Fruit fly (Drosophila melanogaster) Kc167 (cell line): ENCODE results near the gene zfh1.

Experiments used
- Myc ChIP-seq: fragments of >200 bp; optimal IDR thresholded peaks from 2 replicates; lab custom pipeline; 2017; ENCODE audit warnings: missing external identifiers
- Sin3A ChIP-seq: fragments of >200 bp; optimal IDR thresholded peaks from 2 replicates; lab custom pipeline; 2018; ENCODE audit warnings: missing external identifiers
- h ChIP-seq: fragments of >200 bp; optimal IDR thresholded peaks from 3 replicates; lab custom pipeline; 2018; ENCODE audit warnings: missing external identifiers
- insv ChIP-seq: fragments of >200 bp; optimal IDR thresholded peaks from 3 replicates; lab custom pipeline; 2018; ENCODE audit warnings: missing external identifiers
- psq ChIP-seq: fragments of >200 bp; optimal IDR thresholded peaks from 2 replicates; lab custom pipeline; 2017; ENCODE audit warnings: missing external identifiers
- ttk ChIP-seq: sonication (Bioruptor generic); optimal IDR thresholded peaks from 2 replicates; lab custom pipeline; 2017; ENCODE audit warnings: missing external identifiers

The zfh1 gene

DNA sequence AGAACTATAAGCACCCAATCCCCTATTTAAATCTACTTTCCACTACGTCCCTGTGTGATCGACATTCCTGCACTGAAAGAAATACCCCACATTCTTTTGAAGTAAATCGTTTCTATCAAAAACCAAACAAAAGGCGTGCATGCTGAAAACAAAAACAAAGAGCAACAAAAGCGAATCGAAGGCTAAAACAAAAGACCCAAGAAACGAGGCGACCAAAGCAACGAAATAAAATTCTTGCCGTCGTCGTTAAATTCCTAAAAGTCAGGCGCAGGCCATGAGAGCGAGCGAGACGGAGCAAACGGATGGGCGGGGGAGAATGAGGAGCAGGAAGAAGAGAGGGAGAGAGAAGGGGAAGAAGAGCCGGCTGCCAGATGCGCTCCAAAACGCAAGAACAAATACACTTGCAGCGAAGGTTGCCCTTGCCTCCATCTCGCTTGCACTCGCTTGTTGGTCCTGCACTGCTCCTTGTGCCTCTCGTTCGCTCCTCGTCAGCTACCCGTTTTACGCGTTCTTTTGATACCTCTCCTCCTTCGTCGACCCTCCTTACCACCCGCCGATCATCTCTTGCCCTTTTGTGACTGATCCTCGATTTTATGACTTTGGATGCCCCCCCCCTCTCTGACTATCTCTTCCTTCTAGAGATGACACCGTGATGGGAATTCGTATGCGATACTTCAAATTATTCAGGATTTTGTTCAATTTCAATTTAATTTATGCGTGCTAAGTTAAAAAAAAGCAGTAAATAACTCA is 29.0 kb downstream of the zfh1 start:
- TF ChIP-seq ttk (lab: Kevin White, UChicago), result no peak
- TF ChIP-seq insv (lab: Kevin White, UChicago), result no peak
- peak; percentile 40 for TF ChIP-seq psq (lab: Kevin White, UChicago)

- TF ChIP-seq psq (lab: Kevin White, UChicago) (no peak), Sin3A (no peak), Myc (lab: Kevin White, UChicago) (no peak), h (lab: Kevin White, UChicago) (no peak), insv (lab: Kevin White, UChicago) (no peak), ttk (lab: Kevin White, UChicago) (no peak)
These were observed 31.0 kb downstream of the zfh1 start for dm6 chr3R:30796715-30797114.

dm6 chr3R:30797323-30797911 is 31.7 kb downstream of the zfh1 start:
- TF ChIP-seq ttk (lab: Kevin White, UChicago), result no peak
- TF ChIP-seq h (lab: Kevin White, UChicago), result no peak

DNA sequence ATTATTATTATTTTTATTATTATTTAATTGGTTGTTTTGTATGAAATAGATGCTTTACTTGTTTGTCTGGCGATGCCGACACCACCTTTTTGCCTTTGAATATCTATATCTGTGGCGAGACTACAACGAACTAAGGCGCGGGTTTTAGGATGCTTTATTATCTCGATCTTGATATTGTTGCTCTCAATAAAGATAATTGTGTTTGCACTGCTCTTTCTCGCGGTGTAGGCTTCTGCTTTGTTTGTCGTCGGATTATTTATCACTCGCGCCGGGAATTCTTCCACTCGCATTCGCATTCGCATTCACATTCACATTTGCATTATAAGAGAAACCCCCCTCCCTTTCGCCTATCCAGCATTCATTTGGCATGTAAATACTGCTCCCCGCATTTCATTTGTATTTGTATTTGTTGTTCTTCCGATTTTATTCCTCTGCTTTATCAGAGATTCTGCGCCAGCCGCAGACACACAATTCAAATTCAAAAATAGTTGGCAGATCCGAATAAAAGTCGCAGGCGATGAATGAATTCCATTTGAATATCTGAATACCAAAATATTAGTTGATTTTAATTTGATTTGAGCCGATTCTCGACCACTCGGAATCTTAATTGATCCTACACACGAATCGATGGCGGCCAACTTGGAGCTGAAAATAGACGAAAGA is 34.7 kb downstream of the zfh1 start:
- TF ChIP-seq h (lab: Kevin White, UChicago), result no peak
- no peak for TF ChIP-seq psq (lab: Kevin White, UChicago)
- TF ChIP-seq insv (lab: Kevin White, UChicago), result no peak
- TF ChIP-seq Sin3A, result no peak
- no peak for TF ChIP-seq Myc (lab: Kevin White, UChicago)
- TF ChIP-seq ttk (lab: Kevin White, UChicago), result no peak

DNA sequence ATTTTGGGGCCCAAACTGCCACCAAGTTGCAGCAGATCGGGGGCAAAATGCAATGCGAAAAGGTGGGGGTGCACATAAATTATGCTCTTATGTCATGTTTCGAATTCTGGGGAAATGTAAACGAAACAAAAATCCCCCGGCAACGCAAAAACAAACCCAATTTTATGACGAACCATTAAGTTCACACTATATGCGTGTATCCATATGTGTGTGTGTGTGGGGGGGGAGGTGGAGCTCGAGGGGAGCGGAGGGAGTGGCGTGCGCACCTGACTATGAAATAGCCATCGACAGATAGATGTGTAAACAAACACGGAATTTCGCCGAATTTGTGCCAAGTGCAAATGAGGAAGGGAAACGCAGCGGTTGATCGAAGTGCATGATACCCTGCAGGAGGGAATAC is 35.7 kb downstream of the zfh1 start:
- TF ChIP-seq Myc (lab: Kevin White, UChicago) (no peak), insv (lab: Kevin White, UChicago) (no peak), Sin3A (no peak), ttk (lab: Kevin White, UChicago) (no peak), psq (lab: Kevin White, UChicago) (no peak), h (lab: Kevin White, UChicago) (no peak)

DNA sequence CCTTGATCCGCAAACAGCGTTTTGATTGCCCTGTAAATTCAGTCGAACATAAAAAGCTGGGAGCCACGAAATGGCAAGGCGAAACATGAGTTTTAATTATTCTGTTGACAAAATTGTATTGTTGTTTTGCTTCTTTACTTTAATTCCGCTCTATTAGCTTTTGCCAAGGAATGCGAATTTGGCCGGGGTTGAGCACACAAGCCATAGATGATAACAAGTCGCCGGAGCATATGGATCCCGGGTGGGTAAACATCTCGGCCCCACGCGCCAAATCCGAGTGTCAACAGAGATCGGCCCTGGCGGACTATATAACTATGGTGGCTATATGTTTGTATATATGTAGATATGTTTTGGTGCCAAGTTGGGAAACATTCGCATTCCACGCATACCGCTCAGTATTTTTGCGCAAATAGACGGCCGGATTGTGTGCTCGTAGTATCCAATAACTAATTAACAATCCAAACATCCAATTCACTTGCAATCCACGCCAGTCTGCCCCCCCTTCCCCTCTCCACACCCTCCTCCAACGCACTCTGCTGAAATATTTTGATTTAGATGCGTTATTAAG is 36.5 kb downstream of the zfh1 start:
- TF ChIP-seq ttk (lab: Kevin White, UChicago) (no peak), Sin3A (no peak), insv (lab: Kevin White, UChicago) (no peak), h (lab: Kevin White, UChicago) (no peak), Myc (lab: Kevin White, UChicago) (no peak), psq (lab: Kevin White, UChicago) (no peak)

DNA sequence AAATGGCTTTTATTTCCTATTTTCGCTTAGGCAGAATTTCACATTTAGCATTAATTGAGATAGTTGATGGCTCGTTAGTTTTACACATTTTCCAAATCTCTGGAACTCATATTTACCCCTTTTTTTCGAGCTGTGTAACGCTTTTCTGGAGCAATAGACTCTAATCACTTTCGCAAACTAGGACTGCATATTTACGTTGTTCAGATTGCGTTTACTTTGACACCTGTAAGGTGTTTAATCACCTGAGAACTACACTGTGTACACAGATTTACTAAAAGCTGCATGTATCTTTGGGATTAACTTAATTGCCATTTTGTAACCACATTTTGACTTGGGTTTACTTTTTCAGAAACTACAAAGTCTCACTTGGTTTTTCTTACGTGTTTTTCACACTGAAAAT is 37.1 kb downstream of the zfh1 start:
- TF ChIP-seq Myc (lab: Kevin White, UChicago) (no peak), Sin3A (no peak), ttk (lab: Kevin White, UChicago) (no peak), psq (lab: Kevin White, UChicago) (no peak), insv (lab: Kevin White, UChicago) (no peak)

DNA sequence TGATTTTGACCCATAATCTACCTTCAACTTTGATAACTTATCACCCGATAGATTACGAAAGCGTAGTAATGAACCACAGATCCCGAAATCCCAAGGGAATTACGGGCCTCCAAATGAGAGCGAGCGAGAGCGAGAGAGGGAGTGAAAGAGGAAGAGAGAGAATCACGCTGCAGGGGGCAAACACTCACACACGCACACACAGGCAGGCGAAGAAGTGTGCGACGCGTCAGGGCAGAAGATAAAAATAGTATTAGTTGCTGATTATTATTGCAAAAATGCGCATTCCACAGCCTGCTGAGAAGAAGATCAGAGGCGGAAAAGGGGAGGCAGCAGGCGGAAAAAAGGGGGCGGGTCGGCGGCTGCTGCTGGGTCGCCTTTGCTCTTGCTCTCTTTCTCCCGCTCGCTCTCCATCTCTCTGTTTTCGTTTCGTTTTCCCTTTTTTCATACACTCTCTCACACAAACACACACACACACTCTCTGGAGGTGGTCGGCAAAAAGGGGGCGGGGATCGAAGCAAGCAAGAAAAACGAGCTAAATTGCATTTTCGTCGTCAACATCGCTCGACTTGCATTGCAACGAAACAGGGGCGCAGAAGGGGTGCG is 37.6 kb downstream of the zfh1 start:
- no peak for TF ChIP-seq ttk (lab: Kevin White, UChicago)

dm6 chr3R:30803815-30804515 is 38.2 kb downstream of the zfh1 start:
- no peak for TF ChIP-seq ttk (lab: Kevin White, UChicago)
- TF ChIP-seq insv (lab: Kevin White, UChicago), result no peak
- TF ChIP-seq Sin3A, result no peak
- TF ChIP-seq Myc (lab: Kevin White, UChicago), result no peak
- no peak for TF ChIP-seq psq (lab: Kevin White, UChicago)
- TF ChIP-seq h (lab: Kevin White, UChicago), result no peak

dm6 chr3R:30805196-30805595 is 39.5 kb downstream of the zfh1 start:
- no peak for TF ChIP-seq Myc (lab: Kevin White, UChicago)
- no peak for TF ChIP-seq insv (lab: Kevin White, UChicago)
- no peak for TF ChIP-seq h (lab: Kevin White, UChicago)
- no peak for TF ChIP-seq psq (lab: Kevin White, UChicago)
- no peak for TF ChIP-seq Sin3A
- no peak for TF ChIP-seq ttk (lab: Kevin White, UChicago)

- no peak for TF ChIP-seq ttk (lab: Kevin White, UChicago)
- no peak for TF ChIP-seq h (lab: Kevin White, UChicago)
- no peak for TF ChIP-seq psq (lab: Kevin White, UChicago)
- TF ChIP-seq insv (lab: Kevin White, UChicago), result no peak
- no peak for TF ChIP-seq Myc (lab: Kevin White, UChicago)
- TF ChIP-seq Sin3A, result no peak
These were observed 40.1 kb downstream of the zfh1 start for dm6 chr3R:30805762-30806371.
